Worm (Caenorhabditis elegans) whole organism, mixed stage, embryonic: ENCODE measurements around the gene frpr-21.

Experiments
- elt-3 ChIP-seq: fragments of 150-350 bp; optimal IDR thresholded peaks from 2 replicates; lab custom pipeline; 2014; ENCODE audit warnings: missing biosample characterization, missing genetic modification characterization
- mep-1 ChIP-seq: fragments of 150-350 bp; optimal IDR thresholded peaks from 2 replicates; lab custom pipeline; 2017; ENCODE audit warnings: missing biosample characterization, missing genetic modification reagents, missing genetic modification characterization, inconsistent platforms
- ztf-11 ChIP-seq: fragments of 150-350 bp; optimal IDR thresholded peaks from 2 replicates; lab custom pipeline; 2014; ENCODE audit warnings: missing biosample characterization, missing genetic modification characterization

DNA sequence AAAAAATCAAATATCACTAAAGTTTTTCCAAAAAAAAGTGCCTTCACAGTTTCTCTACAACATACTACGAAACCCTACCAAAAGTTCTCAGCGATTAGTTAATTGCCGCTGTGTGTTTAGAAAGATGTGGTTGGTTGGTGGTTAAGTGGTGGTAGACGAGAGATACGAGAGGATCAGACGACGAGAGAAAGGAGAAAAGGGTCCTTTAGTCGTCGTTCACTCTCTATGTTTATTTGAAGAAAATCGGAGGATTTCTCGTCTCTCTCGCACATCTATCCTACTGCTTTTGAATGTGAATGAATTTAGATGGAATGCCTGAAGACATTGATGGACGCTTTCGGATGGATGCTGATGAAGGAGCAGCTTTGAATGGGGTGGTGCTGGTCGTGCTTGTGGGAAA, 51.0 kb downstream of the frpr-21 start:
- TF ChIP-seq mep-1 (no peak), ztf-11 (tag; lab: Kevin White, UChicago) (no peak), elt-3 (tag; lab: Kevin White, UChicago) (no peak)
